Fruit fly (Drosophila melanogaster) whole organism, embryonic: ENCODE results near the gene Nagk.

ENCODE experiments used
- Asciz ChIP-seq: fragments of 200-800 bp; sonication (Bioruptor generic); optimal IDR thresholded peaks from 2 replicates; lab custom pipeline; 2017; ENCODE audit warnings: missing biosample characterization, mild to moderate bottlenecking, missing genetic modification characterization, missing genetic modification reagents
- Atf6 ChIP-seq: fragments of 200-800 bp; sonication (Bioruptor generic); IDR thresholded peaks from 2 replicates; pipeline ENCODE4 v1.3.6; 2022; ENCODE audit warnings: missing biosample characterization, missing genetic modification characterization
- CG10267 ChIP-seq: fragments of 200-800 bp; sonication (Bioruptor generic); optimal IDR thresholded peaks from 2 replicates; lab custom pipeline; 2018; ENCODE audit warnings: missing biosample characterization, mild to moderate bottlenecking, missing genetic modification characterization, moderate library complexity
- CG10462 ChIP-seq: fragments of 200-800 bp; sonication (Bioruptor generic); optimal IDR thresholded peaks from 2 replicates; lab custom pipeline; 2016; ENCODE audit warnings: missing biosample characterization, missing genetic modification characterization
- CG12299 ChIP-seq: fragments of 200-800 bp; sonication (Bioruptor generic); optimal IDR thresholded peaks from 2 replicates; lab custom pipeline; 2018; ENCODE audit warnings: missing biosample characterization, mild to moderate bottlenecking, missing genetic modification characterization
- CG12942 ChIP-seq: fragments of 200-800 bp; sonication (Bioruptor generic); optimal IDR thresholded peaks from 3 replicates; lab custom pipeline; 2016; ENCODE audit warnings: missing biosample characterization, missing genetic modification characterization
- CG13624 ChIP-seq: fragments of 200-800 bp; sonication (Bioruptor generic); optimal IDR thresholded peaks from 2 replicates; lab custom pipeline; 2016; ENCODE audit warnings: missing biosample characterization, missing genetic modification characterization
- CG13775 ChIP-seq: fragments of 200-800 bp; sonication (Bioruptor generic); optimal IDR thresholded peaks from 3 replicates; lab custom pipeline; 2017; ENCODE audit warnings: missing biosample characterization, mild to moderate bottlenecking, missing genetic modification characterization
- CG15011 ChIP-seq: fragments of 200-800 bp; sonication (Bioruptor generic); optimal IDR thresholded peaks from 3 replicates; lab custom pipeline; 2018; ENCODE audit warnings: missing biosample characterization, mild to moderate bottlenecking, missing genetic modification characterization
- CG1602 ChIP-seq: fragments of 200-800 bp; sonication (Bioruptor generic); optimal IDR thresholded peaks from 3 replicates; lab custom pipeline; 2016; ENCODE audit warnings: missing biosample characterization, missing genetic modification characterization
- CG18262 ChIP-seq: fragments of 200-800 bp; optimal IDR thresholded peaks from 3 replicates; lab custom pipeline; 2019; ENCODE audit warnings: missing biosample characterization, mild to moderate bottlenecking, missing genetic modification characterization, moderate library complexity
- CG32767 ChIP-seq: fragments of 200-800 bp; sonication (Bioruptor generic); IDR thresholded peaks from 2 replicates; pipeline ENCODE4 v1.3.6; 2022; ENCODE audit warnings: missing biosample characterization, missing genetic modification characterization
- CG32772 ChIP-seq: fragments of 200-800 bp; sonication (Bioruptor generic); IDR thresholded peaks from 2 replicates; pipeline ENCODE4 v1.3.6; 2022; ENCODE audit warnings: missing biosample characterization, missing genetic modification characterization
- CG4282 ChIP-seq: fragments of 200-800 bp; sonication (Bioruptor generic); optimal IDR thresholded peaks from 2 replicates; lab custom pipeline; 2016; ENCODE audit warnings: missing biosample characterization, missing genetic modification characterization
- CG9609 ChIP-seq: fragments of 200-800 bp; sonication (Bioruptor generic); optimal IDR thresholded peaks from 3 replicates; lab custom pipeline; 2016; ENCODE audit warnings: missing biosample characterization, missing genetic modification characterization
- CG9727 ChIP-seq: fragments of 200-800 bp; sonication (Bioruptor generic); optimal IDR thresholded peaks from 3 replicates; lab custom pipeline; 2017; ENCODE audit warnings: missing biosample characterization, mild to moderate bottlenecking, missing genetic modification characterization
- CG9797 ChIP-seq: fragments of 200-800 bp; sonication (Bioruptor generic); optimal IDR thresholded peaks from 3 replicates; lab custom pipeline; 2018; ENCODE audit warnings: missing biosample characterization, mild to moderate bottlenecking, missing genetic modification characterization
- CkIIα-i1 ChIP-seq: fragments of 200-800 bp; sonication (Bioruptor generic); IDR thresholded peaks from 2 replicates; pipeline ENCODE4 v1.3.6; 2022; ENCODE audit warnings: missing biosample characterization, missing genetic modification characterization
- Dll ChIP-seq: fragments of 200-800 bp; sonication (Bioruptor generic); IDR thresholded peaks from 4 replicates; pipeline ENCODE4 v1.3.6; 2022; ENCODE audit warnings: missing biosample characterization, missing genetic modification characterization; ENCODE audit not compliant: partially characterized antibody
- Fer3 ChIP-seq: fragments of 200-800 bp; sonication (Bioruptor generic); optimal IDR thresholded peaks from 2 replicates; lab custom pipeline; 2018; ENCODE audit warnings: missing biosample characterization, mild to moderate bottlenecking, missing genetic modification characterization, moderate library complexity
- HLH54F ChIP-seq: fragments of 200-800 bp; sonication (Bioruptor generic); optimal IDR thresholded peaks from 3 replicates; lab custom pipeline; 2016; ENCODE audit warnings: missing biosample characterization, missing genetic modification characterization
- Hand ChIP-seq: fragments of 200-800 bp; sonication (Bioruptor generic); optimal IDR thresholded peaks from 2 replicates; lab custom pipeline; 2017; ENCODE audit warnings: mild to moderate bottlenecking, missing biosample characterization, missing genetic modification reagents, missing genetic modification characterization
- Hr3 ChIP-seq: fragments of 200-800 bp; sonication (Bioruptor generic); optimal IDR thresholded peaks from 3 replicates; lab custom pipeline; 2016; ENCODE audit warnings: missing biosample characterization, missing genetic modification characterization
- Hr78 ChIP-seq, 2 experiments: fragments of 200-800 bp in 1 of 2; fragments of >200 bp in 1 of 2; sonication (Bioruptor generic) in 1 of 2; optimal IDR thresholded peaks; 2 replicates each; lab custom pipeline; 2017 to 2019; ENCODE audit warnings: missing biosample characterization in 2 of 2, missing genetic modification characterization in 2 of 2, mild to moderate bottlenecking in 1 of 2, moderate library complexity in 1 of 2
- Med ChIP-seq: fragments of 200-800 bp; sonication (Bioruptor generic); peaks from one replicate; lab custom pipeline; 2016; ENCODE audit warnings: missing biosample characterization, missing genetic modification characterization, mild to moderate bottlenecking, inconsistent platforms, moderate library complexity
- Oaz ChIP-seq: fragments of 200-800 bp; sonication (Bioruptor generic); IDR thresholded peaks from 2 replicates; pipeline ENCODE4 v1.3.6; 2022; ENCODE audit warnings: missing biosample characterization, missing genetic modification characterization
- Opbp ChIP-seq: fragments of 200-800 bp; sonication (Bioruptor generic); IDR thresholded peaks from 3 replicates; pipeline ENCODE4 v1.3.6; 2022; ENCODE audit warnings: missing biosample characterization, missing genetic modification characterization; ENCODE audit not compliant: partially characterized antibody
- PHDP ChIP-seq: fragments of 200-800 bp; sonication (Bioruptor generic); optimal IDR thresholded peaks from 3 replicates; lab custom pipeline; 2018; ENCODE audit warnings: missing biosample characterization, mild to moderate bottlenecking, missing genetic modification characterization, moderate library complexity
- Scr ChIP-seq: fragments of 200-800 bp; sonication (Bioruptor generic); IDR thresholded peaks from 2 replicates; pipeline ENCODE4 v1.3.6; 2022; ENCODE audit warnings: missing biosample characterization, missing genetic modification characterization; ENCODE audit not compliant: partially characterized antibody
- Sox102F ChIP-seq: fragments of 200-800 bp; sonication (Bioruptor generic); optimal IDR thresholded peaks from 2 replicates; lab custom pipeline; 2018; ENCODE audit warnings: missing biosample characterization, mild to moderate bottlenecking, missing genetic modification characterization, moderate library complexity
- Sry-δ ChIP-seq: fragments of 200-800 bp; sonication (Bioruptor generic); optimal IDR thresholded peaks from 2 replicates; lab custom pipeline; 2016; ENCODE audit warnings: missing biosample characterization, missing genetic modification characterization
- ara ChIP-seq: fragments of 200-800 bp; sonication (Bioruptor generic); IDR thresholded peaks from 2 replicates; pipeline ENCODE4 v1.3.6; 2022; ENCODE audit warnings: missing biosample characterization, missing genetic modification characterization
- ase ChIP-seq: fragments of 200-800 bp; sonication (Bioruptor generic); IDR thresholded peaks from 3 replicates; pipeline ENCODE4 v1.3.6; 2022; ENCODE audit warnings: missing biosample characterization, missing genetic modification characterization
- cato ChIP-seq: fragments of 200-800 bp; sonication (Bioruptor generic); optimal IDR thresholded peaks from 2 replicates; lab custom pipeline; 2016; ENCODE audit warnings: missing biosample characterization, missing genetic modification characterization, borderline replicate concordance
- crc ChIP-seq: fragments of 200-800 bp; sonication (Bioruptor generic); optimal IDR thresholded peaks from 2 replicates; lab custom pipeline; 2016; ENCODE audit warnings: missing biosample characterization, missing genetic modification characterization
- disco-r ChIP-seq: fragments of 200-800 bp; sonication (Bioruptor generic); optimal IDR thresholded peaks from 2 replicates; lab custom pipeline; 2016; ENCODE audit warnings: missing biosample characterization, missing genetic modification characterization
- grau ChIP-seq: fragments of 200-800 bp; optimal IDR thresholded peaks from 3 replicates; lab custom pipeline; 2019; ENCODE audit warnings: missing biosample characterization, mild to moderate bottlenecking, missing genetic modification characterization, moderate library complexity
- gsb ChIP-seq: fragments of 200-800 bp; sonication (Bioruptor generic); IDR thresholded peaks from 2 replicates; pipeline ENCODE4 v1.3.6; 2022; ENCODE audit warnings: missing biosample characterization, missing genetic modification characterization
- nerfin-2 ChIP-seq: fragments of 200-800 bp; sonication (Bioruptor generic); IDR thresholded peaks from 2 replicates; pipeline ENCODE4 v1.3.6; 2022; ENCODE audit warnings: missing biosample characterization, missing genetic modification characterization; ENCODE audit not compliant: partially characterized antibody
- pan ChIP-seq, 4 experiments: fragments of >200 bp in 3 of 4; fragments of 200-800 bp in 1 of 4; sonication (Bioruptor generic) in 1 of 4; optimal IDR thresholded peaks in 3 of 4; IDR thresholded peaks in 1 of 4; 2 replicates each; pipeline versions ENCODE4 v1.3.6 to Lab custom; 2017 to 2022; ENCODE audit warnings: missing biosample characterization in 2 of 4, missing genetic modification characterization in 2 of 4, mixed read lengths in 1 of 4
- pb ChIP-seq: fragments of 200-800 bp; sonication (Bioruptor generic); optimal IDR thresholded peaks from 3 replicates; lab custom pipeline; 2016; ENCODE audit warnings: missing biosample characterization, missing genetic modification characterization
- phol ChIP-seq: fragments of 200-800 bp; sonication (Bioruptor generic); optimal IDR thresholded peaks from 3 replicates; lab custom pipeline; 2018; ENCODE audit warnings: missing biosample characterization, mild to moderate bottlenecking, missing genetic modification characterization, moderate library complexity
- rib ChIP-seq: fragments of 200-800 bp; sonication (Bioruptor generic); IDR thresholded peaks from 2 replicates; pipeline ENCODE4 v1.3.6; 2022; ENCODE audit warnings: missing biosample characterization, missing genetic modification characterization
- row ChIP-seq: fragments of 200-800 bp; sonication (Bioruptor generic); IDR thresholded peaks from 3 replicates; pipeline ENCODE4 v1.3.6; 2022; ENCODE audit warnings: missing biosample characterization, missing genetic modification characterization
- salm ChIP-seq: fragments of 200-800 bp; sonication (Bioruptor generic); optimal IDR thresholded peaks from 2 replicates; lab custom pipeline; 2018; ENCODE audit warnings: missing biosample characterization, mild to moderate bottlenecking, missing genetic modification characterization
- tio ChIP-seq: fragments of 200-800 bp; sonication (Bioruptor generic); optimal IDR thresholded peaks from 2 replicates; lab custom pipeline; 2017; ENCODE audit warnings: missing biosample characterization, missing genetic modification characterization, inconsistent platforms
- tna ChIP-seq: fragments of 200-800 bp; sonication (Bioruptor generic); IDR thresholded peaks from 2 replicates; pipeline ENCODE4 v1.3.6; 2022; ENCODE audit warnings: missing biosample characterization, missing genetic modification characterization; ENCODE audit not compliant: partially characterized antibody
- ttk ChIP-seq: fragments of 200-800 bp; sonication (Bioruptor generic); IDR thresholded peaks from 2 replicates; pipeline ENCODE4 v2.1.2; 2022; ENCODE audit warnings: missing biosample characterization, missing genetic modification characterization
- wor ChIP-seq: fragments of 200-800 bp; sonication (Bioruptor generic); IDR thresholded peaks from 2 replicates; pipeline ENCODE4 v1.3.6; 2022; ENCODE audit warnings: missing biosample characterization, missing genetic modification characterization

Gene Nagk

dm6 chr3R:15361490-15361889, 18.4 kb upstream of the Nagk start, which contains the start of the genes Cog2 and Trax (continued):
- TF ChIP-seq Sry-δ (GFP tag; lab: Kevin White, UChicago) (peak; percentile 75), Sox102F (GFP tag; lab: Kevin White, UChicago) (no peak), Opbp (GFP tag; lab: Robert Waterston, UW) (peak; percentile 85; the same call in 2 of the 3 replicates), CG18262 (tag; lab: Kevin White, UChicago) (no peak), CG9797 (GFP tag; lab: Kevin White, UChicago) (peak; percentile 5), row (GFP tag; lab: Robert Waterston, UW) (no peak), Hand (GFP tag; lab: Kevin White, UChicago) (no peak), Scr (GFP tag; lab: Robert Waterston, UW) (peak; percentile 92), Hr78 (GFP tag; optimal IDR thresholded peaks at IDR 0.05; lab: Kevin White, UChicago) (no peak), CG15011 (GFP tag; lab: Kevin White, UChicago) (no peak), CkIIα-i1 (GFP tag; lab: Robert Waterston, UW) (no peak), CG10267 (tag; lab: Kevin White, UChicago) (peak; percentile 60), CG1602 (GFP tag; lab: Kevin White, UChicago) (no peak), cato (no peak), phol (tag; lab: Kevin White, UChicago) (peak; percentile 6), Fer3 (tag; lab: Kevin White, UChicago) (no peak), CG4282 (no peak), Atf6 (GFP tag; lab: Robert Waterston, UW) (no peak), Dll (peak; percentile 94), CG32772 (GFP tag; lab: Robert Waterston, UW) (no peak), nerfin-2 (peak; percentile 53; the same call in 1 of the 2 replicates), CG13624 (no peak), ase (GFP tag; lab: Robert Waterston, UW) (no peak), HLH54F (GFP tag; lab: Kevin White, UChicago) (no peak), CG10462 (GFP tag; lab: Kevin White, UChicago) (no peak), ara (GFP tag; lab: Robert Waterston, UW) (no peak), tio (no peak), Med (GFP tag; lab: Kevin White, UChicago) (peak; percentile 73), Oaz (no peak), gsb (no peak), disco-r (GFP tag; lab: Kevin White, UChicago) (no peak), crc (no peak), tna (GFP tag; lab: Robert Waterston, UW) (peak; percentile 78), CG13775 (GFP tag; lab: Kevin White, UChicago) (no peak)

- TF ChIP-seq CG12942 (GFP tag; lab: Kevin White, UChicago) (peak; percentile 74), salm (tag; lab: Kevin White, UChicago) (peak; percentile 64), CG9727 (GFP tag; lab: Kevin White, UChicago) (peak; percentile 82), CG12299 (tag; lab: Kevin White, UChicago) (peak; percentile 79), Hr3 (peak; percentile 84), grau (tag; lab: Kevin White, UChicago) (peak; percentile 89), PHDP (tag; lab: Kevin White, UChicago) (peak; percentile 82), ttk (GFP tag; lab: Robert Waterston, UW) (peak; percentile 67), pan (optimal IDR thresholded peaks at IDR 0.05; lab: Kevin White, UChicago) (no peak), pan (GFP tag; optimal IDR thresholded peaks at IDR 0.05 in 1 of 2, IDR thresholded peaks at IDR 0.05 in 1 of 2) (peak in 1 of 2 experiments; percentile 83), Hand (GFP tag; lab: Kevin White, UChicago) (peak; percentile 57), wor (peak; percentile 18; the same call in 1 of the 2 replicates), CG32767 (GFP tag; lab: Robert Waterston, UW) (peak; percentile 59; the same call in 1 of the 2 replicates), pb (GFP tag; lab: Kevin White, UChicago) (no peak), CG9609 (GFP tag; lab: Kevin White, UChicago) (peak; percentile 1), rib (GFP tag; lab: Robert Waterston, UW) (peak; percentile 86), Asciz (GFP tag; lab: Kevin White, UChicago) (no peak)
Observed at dm6 chr3R:15356645-15357431, 13.8 kb upstream of the Nagk start, which contains the start of the genes Atg4b and Hibch. Atg4b (minus strand) TSS chr3R:15356924. Hibch (plus strand) TSS chr3R:15357229.
